Worm (Caenorhabditis elegans): Measurements from ENCODE around the gene nhr-11.

Gene nhr-11

ce11 chrIV:9034340-9034739 is 35.5 kb upstream of the nhr-11 start, which contains the start of gene C53D6.10:
TSS of gene C53D6.10 (minus strand) at chrIV:9034440.
- TF ChIP-seq unc-62 (GFP tag; optimal IDR thresholded peaks at IDR 0.05): no peak
- no peak for TF ChIP-seq nhr-90 (tag; optimal IDR thresholded peaks at IDR 0.05; ENCODE audit: poor library complexity)
- no peak for TF ChIP-seq lir-3 (tag; optimal IDR thresholded peaks at IDR 0.05; ENCODE audit: poor library complexity)
- TF ChIP-seq lsy-2 (tag; optimal IDR thresholded peaks at IDR 0.05): no peak
- TF ChIP-seq rnt-1 (tag; optimal IDR thresholded peaks at IDR 0.05): no peak

- no peak for TF ChIP-seq sup-37 (GFP tag; optimal IDR thresholded peaks at IDR 0.05)
Measured at ce11 chrIV:9037063-9037462, 32.7 kb upstream of the nhr-11 start, which contains the start of gene C53D6.7. TSS of gene C53D6.7 (minus strand) at chrIV:9037163.

ce11 chrIV:9040393-9040792 is 29.4 kb upstream of the nhr-11 start, which contains the start of gene Y73F4A.3:
TSS of gene Y73F4A.3 (minus strand) at chrIV:9040493.
- TF ChIP-seq ceh-88 (GFP tag; IDR thresholded peaks at IDR 0.05) (no peak), ceh-8 (GFP tag; optimal IDR thresholded peaks at IDR 0.05) (no peak), tbx-2 (tag; optimal IDR thresholded peaks at IDR 0.05) (no peak), grh-1 (GFP tag; IDR thresholded peaks at IDR 0.05) (no peak), lsy-2 (tag; optimal IDR thresholded peaks at IDR 0.05) (no peak), ama-1 (optimal IDR thresholded peaks at IDR 0.05) (no peak), ceh-63 (GFP tag; optimal IDR thresholded peaks at IDR 0.05) (no peak), lin-35 (GFP tag; optimal IDR thresholded peaks at IDR 0.05) (no peak), tlp-1 (tag; optimal IDR thresholded peaks at IDR 0.05) (no peak), vab-15 (tag; optimal IDR thresholded peaks at IDR 0.05) (no peak), C04F5.9 (tag; optimal IDR thresholded peaks at IDR 0.05) (no peak), mef-2 (tag; optimal IDR thresholded peaks at IDR 0.05) (no peak), blmp-1 (tag; optimal IDR thresholded peaks at IDR 0.05) (no peak), unc-98 (GFP tag; IDR thresholded peaks at IDR 0.05) (no peak), sptf-1 (tag; optimal IDR thresholded peaks at IDR 0.05) (no peak), nhr-84 (tag; optimal IDR thresholded peaks at IDR 0.05) (no peak), swsn-7 (tag; optimal IDR thresholded peaks at IDR 0.05) (no peak), lin-15B (tag; optimal IDR thresholded peaks at IDR 0.05) (no peak), fkh-10 (GFP tag; optimal IDR thresholded peaks at IDR 0.05) (no peak), C16A3.4 (tag; optimal IDR thresholded peaks at IDR 0.05) (no peak)

ce11 chrIV:9043224-9043623 is 26.6 kb upstream of the nhr-11 start, which contains the start of gene Y73F4A.2:
TSS of gene Y73F4A.2 (minus strand) at chrIV:9043347.
- TF ChIP-seq ceh-8 (GFP tag; optimal IDR thresholded peaks at IDR 0.05): no peak
- TF ChIP-seq lin-14 (GFP tag; optimal IDR thresholded peaks at IDR 0.05): peak; percentile 4
- TF ChIP-seq sptf-1 (tag; optimal IDR thresholded peaks at IDR 0.05): no peak
- no peak for TF ChIP-seq unc-62 (GFP tag; optimal IDR thresholded peaks at IDR 0.05)
- TF ChIP-seq nhr-20 (tag; optimal IDR thresholded peaks at IDR 0.05): peak; percentile 12
- TF ChIP-seq tbx-2 (tag; optimal IDR thresholded peaks at IDR 0.05): no peak
- TF ChIP-seq egl-13 (tag; optimal IDR thresholded peaks at IDR 0.05): no peak
- TF ChIP-seq nhr-47 (tag; optimal IDR thresholded peaks at IDR 0.05): no peak
- no peak for TF ChIP-seq efl-1 (optimal IDR thresholded peaks at IDR 0.05)
- TF ChIP-seq efl-1 (GFP tag; optimal IDR thresholded peaks at IDR 0.05 in 1 of 2): peak in 1 of 2 experiments; percentile 3
- peak; percentile 70 for TF ChIP-seq nhr-77 (tag; optimal IDR thresholded peaks at IDR 0.05)
- TF ChIP-seq mdl-1 (tag; optimal IDR thresholded peaks at IDR 0.05): peak in 1 of 2 experiments; percentile 30
- TF ChIP-seq swsn-7 (tag; optimal IDR thresholded peaks at IDR 0.05): no peak
- TF ChIP-seq fos-1 (tag; optimal IDR thresholded peaks at IDR 0.05): no peak
- no peak for TF ChIP-seq C04F5.9 (tag; optimal IDR thresholded peaks at IDR 0.05)
- TF ChIP-seq zag-1 (tag; optimal IDR thresholded peaks at IDR 0.05): no peak
- no peak for TF ChIP-seq egl-27 (tag; optimal IDR thresholded peaks at IDR 0.05)
- TF ChIP-seq unc-30 (tag; optimal IDR thresholded peaks at IDR 0.05): no peak
- no peak for TF ChIP-seq lsy-2 (tag; optimal IDR thresholded peaks at IDR 0.05)
- TF ChIP-seq zip-4 (GFP tag; optimal IDR thresholded peaks at IDR 0.05): no peak
- no peak for TF ChIP-seq snu-23 (GFP tag; optimal IDR thresholded peaks at IDR 0.05)
- TF ChIP-seq lin-35 (GFP tag; optimal IDR thresholded peaks at IDR 0.05): no peak
